Fruit fly (Drosophila melanogaster) whole organism, embryonic: Measurements from ENCODE around the gene GramD1B.

ENCODE experiments used
- Atf-2 ChIP-seq: fragments of 200-800 bp; sonication (Bioruptor generic); optimal IDR thresholded peaks from 2 replicates; lab custom pipeline; 2016; ENCODE audit warnings: missing biosample characterization, missing genetic modification characterization
- B-H2 ChIP-seq: fragments of 200-800 bp; sonication (Bioruptor generic); optimal IDR thresholded peaks from 2 replicates; lab custom pipeline; 2018; ENCODE audit warnings: missing biosample characterization, mild to moderate bottlenecking, missing genetic modification characterization
- CG10543 ChIP-seq: fragments of 200-800 bp; sonication (Bioruptor generic); optimal IDR thresholded peaks from 3 replicates; lab custom pipeline; 2017; ENCODE audit warnings: missing biosample characterization, mild to moderate bottlenecking, missing genetic modification characterization, moderate library complexity
- CG12659 ChIP-seq: fragments of 200-800 bp; sonication (Bioruptor generic); optimal IDR thresholded peaks from 3 replicates; lab custom pipeline; 2017; ENCODE audit warnings: mild to moderate bottlenecking, missing biosample characterization, missing genetic modification reagents, missing genetic modification characterization
- CG14441 ChIP-seq: fragments of 200-800 bp; sonication (Bioruptor generic); IDR thresholded peaks from 2 replicates; pipeline ENCODE4 v1.3.6; 2022; ENCODE audit warnings: missing biosample characterization, missing genetic modification characterization
- CG15696 ChIP-seq: fragments of 200-800 bp; sonication (Bioruptor generic); optimal IDR thresholded peaks from 2 replicates; lab custom pipeline; 2019; ENCODE audit warnings: missing biosample characterization, mild to moderate bottlenecking, missing genetic modification characterization, moderate library complexity
- CG16863 ChIP-seq: fragments of 200-800 bp; sonication (Bioruptor generic); optimal IDR thresholded peaks from 3 replicates; lab custom pipeline; 2016; ENCODE audit warnings: missing biosample characterization, missing genetic modification characterization
- CG17802 ChIP-seq: fragments of 200-800 bp; sonication (Bioruptor generic); optimal IDR thresholded peaks from 2 replicates; lab custom pipeline; 2018; ENCODE audit warnings: missing biosample characterization, mild to moderate bottlenecking, missing genetic modification characterization, moderate library complexity
- CG30403 ChIP-seq: fragments of 200-800 bp; sonication (Bioruptor generic); optimal IDR thresholded peaks from 3 replicates; lab custom pipeline; 2016; ENCODE audit warnings: missing biosample characterization, missing genetic modification characterization
- CG31388 ChIP-seq: fragments of 200-800 bp; sonication (Bioruptor generic); optimal IDR thresholded peaks from 2 replicates; lab custom pipeline; 2016; ENCODE audit warnings: missing biosample characterization, missing genetic modification characterization
- CG32767 ChIP-seq: fragments of 200-800 bp; sonication (Bioruptor generic); IDR thresholded peaks from 2 replicates; pipeline ENCODE4 v1.3.6; 2022; ENCODE audit warnings: missing biosample characterization, missing genetic modification characterization
- CG32772 ChIP-seq: fragments of 200-800 bp; sonication (Bioruptor generic); IDR thresholded peaks from 2 replicates; pipeline ENCODE4 v1.3.6; 2022; ENCODE audit warnings: missing biosample characterization, missing genetic modification characterization
- CG3847 ChIP-seq: fragments of 200-800 bp; sonication (Bioruptor generic); IDR thresholded peaks from 2 replicates; pipeline ENCODE4 v1.3.6; 2022; ENCODE audit warnings: missing biosample characterization, missing genetic modification characterization
- CG7928 ChIP-seq: fragments of 200-800 bp; sonication (Bioruptor generic); optimal IDR thresholded peaks from 2 replicates; lab custom pipeline; 2017; ENCODE audit warnings: missing biosample characterization, mild to moderate bottlenecking, missing genetic modification characterization
- CG9727 ChIP-seq: fragments of 200-800 bp; sonication (Bioruptor generic); optimal IDR thresholded peaks from 3 replicates; lab custom pipeline; 2017; ENCODE audit warnings: missing biosample characterization, mild to moderate bottlenecking, missing genetic modification characterization
- CG9817 ChIP-seq: fragments of 200-800 bp; sonication (Bioruptor generic); optimal IDR thresholded peaks from 2 replicates; lab custom pipeline; 2018; ENCODE audit warnings: missing biosample characterization, mild to moderate bottlenecking, missing genetic modification characterization, moderate library complexity
- CG9876 ChIP-seq: fragments of 200-800 bp; sonication (Bioruptor generic); optimal IDR thresholded peaks from 2 replicates; lab custom pipeline; 2016; ENCODE audit warnings: missing biosample characterization, missing genetic modification characterization
- CTCF ChIP-seq: fragments of 200-800 bp; sonication (Bioruptor generic); optimal IDR thresholded peaks from 2 replicates; lab custom pipeline; 2017; ENCODE audit warnings: missing biosample characterization, mild to moderate bottlenecking, missing genetic modification characterization, moderate library complexity
- Chrac-16 ChIP-seq: fragments of 200-800 bp; sonication (Bioruptor generic); optimal IDR thresholded peaks from 3 replicates; lab custom pipeline; 2016; ENCODE audit warnings: missing biosample characterization, missing genetic modification characterization
- Dad ChIP-seq: fragments of 200-800 bp; sonication (Bioruptor generic); optimal IDR thresholded peaks from 3 replicates; lab custom pipeline; 2016; ENCODE audit warnings: missing biosample characterization, missing genetic modification characterization
- Deaf1 ChIP-seq: fragments of 200-800 bp; optimal IDR thresholded peaks from 3 replicates; lab custom pipeline; 2019; ENCODE audit warnings: missing biosample characterization, mild to moderate bottlenecking, missing genetic modification characterization, moderate library complexity
- E2f1 ChIP-seq: fragments of 200-800 bp; sonication (Bioruptor generic); IDR thresholded peaks from 2 replicates; pipeline ENCODE4 v1.3.6; 2022; ENCODE audit warnings: missing biosample characterization, missing genetic modification characterization
- Gsc ChIP-seq: fragments of 200-800 bp; sonication (Bioruptor generic); IDR thresholded peaks from 2 replicates; pipeline ENCODE4 v1.3.6; 2022; ENCODE audit warnings: missing biosample characterization, missing genetic modification characterization
- Hmr ChIP-seq: fragments of 200-800 bp; sonication (Bioruptor generic); optimal IDR thresholded peaks from 3 replicates; lab custom pipeline; 2017; ENCODE audit warnings: mild to moderate bottlenecking, missing biosample characterization, missing genetic modification reagents, missing genetic modification characterization
- MBD-R2 ChIP-seq: fragments of 200-800 bp; sonication (Bioruptor generic); IDR thresholded peaks from 2 replicates; pipeline ENCODE4 v1.3.6; 2022; ENCODE audit warnings: missing biosample characterization, missing genetic modification characterization
- Mad ChIP-seq: fragments of 200-800 bp; sonication (Bioruptor generic); optimal IDR thresholded peaks from 2 replicates; lab custom pipeline; 2016; ENCODE audit warnings: missing biosample characterization, missing genetic modification characterization
- Rfx ChIP-seq: fragments of 200-800 bp; sonication (Bioruptor generic); IDR thresholded peaks from 2 replicates; pipeline ENCODE4 v1.3.6; 2022; ENCODE audit warnings: missing biosample characterization, missing genetic modification characterization
- ac ChIP-seq: fragments of 200-800 bp; sonication (Bioruptor generic); optimal IDR thresholded peaks from 3 replicates; lab custom pipeline; 2017; ENCODE audit warnings: missing biosample characterization, mild to moderate bottlenecking, missing genetic modification characterization
- bsh ChIP-seq, 2 experiments: fragments of 200-800 bp; sonication (Bioruptor generic); optimal IDR thresholded peaks; 2 replicates each; lab custom pipeline; 2017 to 2018; ENCODE audit warnings: mild to moderate bottlenecking in 2 of 2, missing biosample characterization in 2 of 2, missing genetic modification characterization in 2 of 2, moderate library complexity in 1 of 2
- caup ChIP-seq: fragments of 200-800 bp; sonication (Bioruptor generic); optimal IDR thresholded peaks from 3 replicates; lab custom pipeline; 2017; ENCODE audit warnings: missing biosample characterization, mild to moderate bottlenecking, missing genetic modification characterization, moderate library complexity; ENCODE audit not compliant: severe bottlenecking
- dimm ChIP-seq: fragments of 200-800 bp; sonication (Bioruptor generic); IDR thresholded peaks from 2 replicates; pipeline ENCODE4 v1.3.6; 2022; ENCODE audit warnings: missing biosample characterization, missing genetic modification characterization
- fd96Cb ChIP-seq: fragments of 200-800 bp; sonication (Bioruptor generic); optimal IDR thresholded peaks from 2 replicates; lab custom pipeline; 2018; ENCODE audit warnings: missing biosample characterization, mild to moderate bottlenecking, missing genetic modification characterization, moderate library complexity
- fru ChIP-seq: fragments of >200 bp; optimal IDR thresholded peaks from 2 replicates; lab custom pipeline; 2017
- gem ChIP-seq: fragments of 200-800 bp; sonication (Bioruptor generic); optimal IDR thresholded peaks from 2 replicates; lab custom pipeline; 2019; ENCODE audit warnings: missing biosample characterization, mild to moderate bottlenecking, missing genetic modification characterization, moderate library complexity
- gsb ChIP-seq: fragments of 200-800 bp; sonication (Bioruptor generic); IDR thresholded peaks from 2 replicates; pipeline ENCODE4 v1.3.6; 2022; ENCODE audit warnings: missing biosample characterization, missing genetic modification characterization
- hb ChIP-seq: fragments of 200-800 bp; sonication (Bioruptor generic); IDR thresholded peaks from 3 replicates; pipeline ENCODE4 v1.3.6; 2022; ENCODE audit warnings: missing biosample characterization, missing genetic modification characterization; ENCODE audit not compliant: partially characterized antibody
- pan ChIP-seq, 4 experiments: fragments of >200 bp in 3 of 4; fragments of 200-800 bp in 1 of 4; sonication (Bioruptor generic) in 1 of 4; optimal IDR thresholded peaks in 3 of 4; IDR thresholded peaks in 1 of 4; 2 replicates each; pipeline versions ENCODE4 v1.3.6 to Lab custom; 2017 to 2022; ENCODE audit warnings: missing biosample characterization in 2 of 4, missing genetic modification characterization in 2 of 4, mixed read lengths in 1 of 4
- peb ChIP-seq: fragments of 200-800 bp; sonication (Bioruptor generic); IDR thresholded peaks from 2 replicates; pipeline ENCODE4 v1.3.6; 2022; ENCODE audit warnings: missing biosample characterization, missing genetic modification characterization
- phol ChIP-seq: fragments of 200-800 bp; sonication (Bioruptor generic); optimal IDR thresholded peaks from 3 replicates; lab custom pipeline; 2018; ENCODE audit warnings: missing biosample characterization, mild to moderate bottlenecking, missing genetic modification characterization, moderate library complexity
- sens ChIP-seq: fragments of 200-800 bp; sonication (Bioruptor generic); peaks from one replicate; lab custom pipeline; 2016; ENCODE audit warnings: missing biosample characterization, missing genetic modification characterization
- shn ChIP-seq: fragments of 200-800 bp; sonication (Bioruptor generic); optimal IDR thresholded peaks from 3 replicates; lab custom pipeline; 2016; ENCODE audit warnings: missing biosample characterization, missing genetic modification characterization
- sima ChIP-seq: fragments of 200-800 bp; sonication (Bioruptor generic); optimal IDR thresholded peaks from 2 replicates; lab custom pipeline; 2016; ENCODE audit warnings: missing biosample characterization, missing genetic modification characterization
- sqz ChIP-seq: fragments of 200-800 bp; sonication (Bioruptor generic); optimal IDR thresholded peaks from 3 replicates; lab custom pipeline; 2018; ENCODE audit warnings: missing biosample characterization, mild to moderate bottlenecking, missing genetic modification characterization
- unc-4 ChIP-seq: fragments of 200-800 bp; sonication (Bioruptor generic); IDR thresholded peaks from 2 replicates; pipeline ENCODE4 v1.3.6; 2022; ENCODE audit warnings: missing biosample characterization, missing genetic modification characterization; ENCODE audit not compliant: partially characterized antibody
- unpg ChIP-seq: fragments of 200-800 bp; sonication (Bioruptor generic); optimal IDR thresholded peaks from 3 replicates; lab custom pipeline; 2018; ENCODE audit warnings: missing biosample characterization, mild to moderate bottlenecking, missing genetic modification characterization, moderate library complexity
- vnd ChIP-seq: fragments of 200-800 bp; sonication (Bioruptor generic); IDR thresholded peaks from 3 replicates; pipeline ENCODE4 v1.3.6; 2022; ENCODE audit warnings: missing biosample characterization, missing genetic modification characterization; ENCODE audit not compliant: partially characterized antibody
- wdn ChIP-seq: fragments of 200-800 bp; sonication (Bioruptor generic); IDR thresholded peaks from 2 replicates; pipeline ENCODE4 v1.3.6; 2022; ENCODE audit warnings: missing biosample characterization, missing genetic modification characterization
- wor ChIP-seq: fragments of 200-800 bp; sonication (Bioruptor generic); IDR thresholded peaks from 2 replicates; pipeline ENCODE4 v1.3.6; 2022; ENCODE audit warnings: missing biosample characterization, missing genetic modification characterization
- yki ChIP-seq: fragments of >200 bp; optimal IDR thresholded peaks from 3 replicates; lab custom pipeline; 2018
- zf30C ChIP-seq: fragments of 200-800 bp; sonication (Bioruptor generic); optimal IDR thresholded peaks from 3 replicates; lab custom pipeline; 2018; ENCODE audit warnings: missing biosample characterization, mild to moderate bottlenecking, missing genetic modification characterization

GramD1B gene

DNA sequence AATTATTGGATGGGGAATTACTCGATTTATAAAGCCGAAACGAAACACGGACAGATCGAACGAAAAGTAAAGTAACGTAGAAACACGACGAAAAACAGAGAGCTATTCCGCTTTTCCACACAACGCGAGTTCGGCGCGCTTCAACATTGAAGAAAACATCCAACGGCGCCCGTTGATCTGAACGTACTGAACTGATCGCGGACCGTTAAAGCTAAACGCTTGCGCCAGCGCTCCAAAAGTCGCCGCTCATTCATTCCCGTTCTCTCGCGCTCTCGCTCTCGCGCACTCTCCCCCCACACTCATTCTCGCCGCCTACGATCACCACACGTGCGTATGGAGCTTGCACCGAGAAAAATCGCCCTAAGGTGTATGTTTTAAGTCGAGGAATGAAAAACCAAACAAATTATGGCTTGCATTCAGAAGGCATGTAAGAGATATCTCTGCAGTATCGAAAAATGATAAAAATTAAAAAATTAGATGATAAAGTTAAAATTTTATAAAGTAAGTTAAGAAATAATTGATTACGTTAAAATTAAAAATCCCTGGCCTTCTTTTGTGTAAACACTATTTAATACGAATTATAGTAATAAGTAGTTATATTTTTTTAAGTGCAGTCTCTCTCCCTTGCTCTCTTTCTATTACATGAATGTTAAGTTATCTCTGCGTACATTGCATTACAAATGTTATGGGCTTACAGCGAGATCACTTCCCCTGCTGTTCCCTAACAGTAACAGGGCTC is 18.4 kb downstream of the GramD1B start, which contains the start of gene E23 (continued):
- TF ChIP-seq CTCF (GFP tag; lab: Kevin White, UChicago) (peak; percentile 74), CG16863 (GFP tag; lab: Kevin White, UChicago) (peak; percentile 94), Deaf1 (peak; percentile 90), CG9727 (GFP tag; lab: Kevin White, UChicago) (peak; percentile 99), zf30C (GFP tag; lab: Kevin White, UChicago) (peak; percentile 99), wdn (peak; percentile 96), unc-4 (GFP tag; lab: Robert Waterston, UW) (peak; percentile 40; the same call in 1 of the 2 replicates), CG32772 (GFP tag; lab: Robert Waterston, UW) (peak; percentile 97), CG15696 (tag; lab: Kevin White, UChicago) (peak; percentile 94), CG10543 (peak; percentile 99), E2f1 (GFP tag; lab: Robert Waterston, UW) (peak; percentile 97), CG9817 (tag; lab: Kevin White, UChicago) (peak; percentile 97), MBD-R2 (GFP tag; lab: Robert Waterston, UW) (peak; percentile 92), hb (GFP tag; lab: Robert Waterston, UW) (peak; percentile 9; the same call in 1 of the 3 replicates), bsh (GFP tag; optimal IDR thresholded peaks at IDR 0.05; lab: Kevin White, UChicago) (peak; percentile 97 to 99), CG9876 (GFP tag; lab: Kevin White, UChicago) (peak; percentile 91), CG7928 (GFP tag; lab: Kevin White, UChicago) (peak; percentile 81), Dad (peak; percentile 96), dimm (peak; percentile 93), fd96Cb (peak; percentile 99), vnd (GFP tag; lab: Robert Waterston, UW) (no peak), Chrac-16 (GFP tag; lab: Kevin White, UChicago) (peak; percentile 98), CG31388 (GFP tag; lab: Kevin White, UChicago) (peak; percentile 92), shn (GFP tag; lab: Kevin White, UChicago) (peak; percentile 91), gsb (GFP tag; lab: Robert Waterston, UW) (peak; percentile 97), phol (tag; lab: Kevin White, UChicago) (peak; percentile 99), Gsc (GFP tag; lab: Robert Waterston, UW) (peak; percentile 92), B-H2 (GFP tag; lab: Kevin White, UChicago) (peak; percentile 95), yki (lab: Kevin White, UChicago) (no peak), Rfx (GFP tag; lab: Robert Waterston, UW) (peak; percentile 98), peb (GFP tag; lab: Robert Waterston, UW) (peak; percentile 97), CG32767 (GFP tag; lab: Robert Waterston, UW) (peak; percentile 97), sens (GFP tag; lab: Kevin White, UChicago) (peak; percentile 99), CG3847 (GFP tag; lab: Robert Waterston, UW) (peak; percentile 98), gem (peak; percentile 100), Hmr (GFP tag; lab: Kevin White, UChicago) (peak; percentile 99), fru (no peak), CG12659 (GFP tag; lab: Kevin White, UChicago) (peak; percentile 99), sima (GFP tag; lab: Kevin White, UChicago) (peak; percentile 84), Atf-2 (GFP tag; lab: Kevin White, UChicago) (peak; percentile 95), sqz (GFP tag; lab: Kevin White, UChicago) (peak; percentile 97), pan (optimal IDR thresholded peaks at IDR 0.05; lab: Kevin White, UChicago) (no peak), pan (GFP tag; optimal IDR thresholded peaks at IDR 0.05 in 1 of 2, IDR thresholded peaks at IDR 0.05 in 1 of 2) (peak in 1 of 2 experiments; percentile 98), unpg (peak; percentile 99), Mad (GFP tag; lab: Kevin White, UChicago) (peak; percentile 98), wor (GFP tag; lab: Robert Waterston, UW) (peak; percentile 98), caup (GFP tag; lab: Kevin White, UChicago) (peak; percentile 98), CG17802 (peak; percentile 90), CG30403 (peak; percentile 99), ac (GFP tag; lab: Kevin White, UChicago) (no peak), CG14441 (GFP tag; lab: Robert Waterston, UW) (peak; percentile 97)
